Worm (Caenorhabditis elegans) whole organism, dauer: ENCODE measurements around the gene T23F11.11.

Experiments used
- unc-62 ChIP-seq: sonication (generic microtip); optimal IDR thresholded peaks from 2 replicates; lab custom pipeline; 2017; ENCODE audit warnings: missing biosample characterization, missing genetic modification reagents, missing genetic modification characterization

Gene T23F11.11

ce11 chrIII:4647878-4648277, 23.5 kb downstream of the T23F11.11 start, which contains the start of gene T23F11.6:
Gene T23F11.6, minus strand, starts transcription at chrIII:4647922.
- TF ChIP-seq unc-62 (GFP tag; lab: Kevin White, UChicago), result no peak

DNA sequence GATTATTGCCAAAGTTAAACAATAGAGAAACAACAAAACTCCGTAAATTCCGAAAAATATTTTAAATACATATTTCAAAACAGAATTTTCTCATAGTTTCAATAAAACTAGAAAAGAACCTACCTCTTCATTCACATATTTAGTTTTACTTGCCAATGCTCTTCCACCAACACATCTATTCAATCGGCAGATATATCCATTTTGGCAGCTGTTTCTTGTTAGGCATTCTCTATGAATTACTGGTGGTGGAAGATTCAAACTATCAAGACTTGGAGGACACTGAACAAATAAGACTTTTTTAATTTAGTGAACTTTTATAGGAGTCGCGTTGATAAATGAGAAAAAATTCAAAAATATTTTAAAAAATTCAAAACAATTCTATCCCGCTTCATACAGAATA, 24.1 kb downstream of the T23F11.11 start:
- TF ChIP-seq unc-62 (GFP tag; lab: Kevin White, UChicago), result no peak

DNA sequence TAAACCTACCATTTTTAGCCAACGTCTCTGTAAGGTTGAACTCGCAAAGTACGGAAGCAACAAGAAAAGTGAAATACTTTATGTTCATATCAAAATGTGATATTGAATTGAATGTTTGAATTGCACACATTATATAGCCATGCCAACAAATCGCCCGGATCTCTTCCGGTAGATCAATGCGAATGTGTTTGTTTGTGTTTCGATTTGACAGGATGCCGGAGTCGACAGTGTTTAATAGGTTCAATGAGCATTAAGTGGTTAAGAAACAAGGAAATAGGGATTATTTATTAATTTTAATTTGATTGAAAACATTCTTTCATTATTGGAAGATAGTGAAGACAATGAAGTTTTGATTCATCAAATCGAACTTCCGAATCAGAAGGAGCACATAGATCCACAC, 25.1 kb downstream of the T23F11.11 start, which contains the start of gene pqn-29:
TSS of gene pqn-29 (minus strand) at position 101 of the 400 bp plus-strand sequence.
- TF ChIP-seq unc-62 (GFP tag; lab: Kevin White, UChicago), result no peak

ce11 chrIII:4643262-4643661, 28.1 kb downstream of the T23F11.11 start, which contains the start of gene pfas-1:
Gene pfas-1, minus strand, starts transcription at chrIII:4643310.
- TF ChIP-seq unc-62 (GFP tag; lab: Kevin White, UChicago), result no peak

DNA sequence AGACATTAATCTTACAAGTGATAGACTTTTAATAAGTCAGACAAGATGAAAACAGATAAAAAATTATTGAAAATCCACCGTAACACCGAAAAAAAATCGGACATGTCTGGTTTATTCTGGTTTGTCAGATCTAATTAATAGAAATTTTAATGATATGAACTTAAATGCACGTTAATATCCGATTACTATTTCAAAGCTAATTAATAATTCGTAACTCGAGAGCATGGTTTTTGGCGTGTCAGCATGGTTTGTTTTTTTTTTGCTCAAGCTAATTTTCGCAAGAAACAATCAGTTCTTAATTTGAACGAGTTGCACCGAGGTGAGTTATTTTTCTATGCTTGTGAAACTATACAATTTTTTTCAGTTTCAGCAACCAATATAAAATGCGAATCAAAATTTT, 36.4 kb downstream of the T23F11.11 start, which contains the start of gene clec-153:
TSS of gene clec-153 (plus strand) at position 301 of the 400 bp plus-strand sequence.
- no peak for TF ChIP-seq unc-62 (GFP tag; lab: Kevin White, UChicago)

DNA sequence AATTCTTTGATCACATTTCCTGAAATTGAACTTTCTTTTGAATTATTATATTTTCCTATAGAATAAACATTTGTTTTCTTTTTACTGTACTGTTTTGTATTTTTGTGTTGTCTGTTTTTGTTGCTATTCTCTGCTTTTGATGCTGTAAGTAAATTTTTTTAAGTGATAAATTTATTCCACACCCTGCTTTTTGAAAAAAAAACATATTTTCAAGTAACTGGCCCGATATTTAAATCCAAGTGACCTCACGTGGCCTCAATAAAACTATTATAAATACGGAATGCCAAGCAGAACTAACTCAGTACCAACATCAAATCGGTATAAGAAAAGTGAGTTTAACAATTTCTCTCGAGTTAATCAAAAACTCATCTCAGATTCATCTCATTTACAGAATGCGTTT, 43.2 kb downstream of the T23F11.11 start, which contains the start of gene clec-151:
TSS of gene clec-151 (plus strand) at position 301 of the 400 bp plus-strand sequence.
- no peak for TF ChIP-seq unc-62 (GFP tag; lab: Kevin White, UChicago)

ce11 chrIII:4626148-4626922, 45.1 kb downstream of the T23F11.11 start:
- no peak for TF ChIP-seq unc-62 (GFP tag; lab: Kevin White, UChicago)

- TF ChIP-seq unc-62 (GFP tag; lab: Kevin White, UChicago), result no peak
These were observed 48.8 kb downstream of the T23F11.11 start, which contains the start of gene lron-5 for ce11 chrIII:4622375-4623130. Gene lron-5, plus strand, starts transcription at chrIII:4623029.
